Worm (Caenorhabditis elegans): ENCODE results near the gene F47H4.2.
A peak's percentile ranks its signal among the peaks of the same experiment; 100 is the strongest.

F47H4.2 gene

ce11 chrV:17339349-17339748, 13.8 kb upstream of the F47H4.2 start:
- TF ChIP-seq ztf-1 (GFP tag; conservative IDR thresholded peaks at IDR 0.05): no peak
- no peak for TF ChIP-seq C34F6.9 (tag; optimal IDR thresholded peaks at IDR 0.05)
- no peak for TF ChIP-seq sma-9 (GFP tag; optimal IDR thresholded peaks at IDR 0.05)
- no peak for TF ChIP-seq sma-9 (tag; optimal IDR thresholded peaks at IDR 0.05)
- no peak for TF ChIP-seq unc-39 (tag; optimal IDR thresholded peaks at IDR 0.05)

ce11 chrV:17344876-17345275, 8.2 kb upstream of the F47H4.2 start, which contains the start of the genes fbxa-188 and fbxa-189:
TSS of gene fbxa-188 (minus strand) at chrV:17344926.
TSS of gene fbxa-189 (plus strand) at chrV:17345214.
- TF ChIP-seq fos-1 (tag; optimal IDR thresholded peaks at IDR 0.05): peak; percentile 19
- no peak for TF ChIP-seq nhr-11 (tag; optimal IDR thresholded peaks at IDR 0.05)

DNA sequence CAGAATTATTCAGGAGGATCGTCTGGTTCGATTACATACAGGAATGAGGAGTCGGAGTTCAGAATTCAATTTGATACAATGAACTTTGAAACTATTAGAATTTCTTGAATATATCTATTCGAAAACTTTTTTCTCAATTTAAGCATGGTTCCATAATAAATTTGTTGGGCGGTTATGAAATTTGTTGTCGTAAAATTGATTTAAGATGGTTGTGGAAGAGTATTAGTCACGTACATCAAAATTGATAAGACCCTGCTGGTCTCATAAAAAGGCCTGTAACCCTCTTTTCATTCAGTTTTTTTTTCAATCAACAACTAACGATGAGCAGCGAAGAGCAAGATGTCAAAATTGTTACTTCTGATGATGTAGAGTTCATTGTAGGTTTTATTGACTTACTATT, 5.5 kb upstream of the F47H4.2 start, which contains the start of gene skr-5:
skr-5 (plus strand) TSS at position 301 of the 400 bp plus-strand sequence.
- no peak for TF ChIP-seq nhr-11 (tag; optimal IDR thresholded peaks at IDR 0.05)
- TF ChIP-seq crh-2 (tag; optimal IDR thresholded peaks at IDR 0.05): no peak
- no peak for TF ChIP-seq ceh-16 (tag; optimal IDR thresholded peaks at IDR 0.05)
- TF ChIP-seq dmd-4 (tag; optimal IDR thresholded peaks at IDR 0.05): no peak
- TF ChIP-seq sma-3 (GFP tag; optimal IDR thresholded peaks at IDR 0.05): no peak
- no peak for TF ChIP-seq mbf-1 (tag; optimal IDR thresholded peaks at IDR 0.05)
- no peak for TF ChIP-seq nhr-12 (tag; optimal IDR thresholded peaks at IDR 0.05)
- no peak for TF ChIP-seq ZK546.5 (tag; optimal IDR thresholded peaks at IDR 0.05)
- no peak for TF ChIP-seq lin-13 (GFP tag; optimal IDR thresholded peaks at IDR 0.05)
- no peak for TF ChIP-seq F13H6.1 (tag; optimal IDR thresholded peaks at IDR 0.05)

DNA sequence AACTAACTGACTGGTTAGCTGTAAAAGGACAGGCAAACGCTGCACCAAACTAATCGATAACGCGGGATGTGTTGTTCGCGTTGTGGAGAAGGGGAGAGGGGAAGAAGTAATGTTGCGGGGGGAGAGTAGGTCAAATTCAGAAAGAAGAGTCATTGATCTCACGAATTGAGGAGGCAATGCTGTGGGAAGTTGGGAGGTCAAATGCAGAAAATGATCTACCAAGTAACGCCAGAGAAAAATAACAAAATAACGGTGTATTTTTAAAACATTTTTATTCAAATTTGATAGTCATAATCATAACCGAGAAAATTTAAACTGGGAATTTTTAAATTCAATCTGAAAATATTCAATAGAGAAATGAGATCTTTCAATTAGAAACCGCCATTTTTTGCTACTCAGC, 3.0 kb upstream of the F47H4.2 start, which contains the start of gene lsy-27:
lsy-27 (minus strand) TSS at position 101 of the 400 bp plus-strand sequence.
- no peak for TF ChIP-seq lin-13 (GFP tag; optimal IDR thresholded peaks at IDR 0.05)
- TF ChIP-seq sma-9 (GFP tag; optimal IDR thresholded peaks at IDR 0.05): no peak
- TF ChIP-seq sma-9 (tag; optimal IDR thresholded peaks at IDR 0.05): no peak
- no peak for TF ChIP-seq unc-39 (tag; optimal IDR thresholded peaks at IDR 0.05)
- TF ChIP-seq gmeb-1 (tag; optimal IDR thresholded peaks at IDR 0.05): no peak
- TF ChIP-seq nhr-10 (tag; optimal IDR thresholded peaks at IDR 0.05): no peak
- TF ChIP-seq nhr-77 (tag; optimal IDR thresholded peaks at IDR 0.05): no peak
- TF ChIP-seq mab-5 (tag; optimal IDR thresholded peaks at IDR 0.05): no peak
- no peak for TF ChIP-seq ceh-16 (tag; optimal IDR thresholded peaks at IDR 0.05)
- no peak for TF ChIP-seq aly-2 (tag; optimal IDR thresholded peaks at IDR 0.05)
- TF ChIP-seq blmp-1 (tag; optimal IDR thresholded peaks at IDR 0.05; ENCODE audit: insufficient read depth): no peak
- no peak for TF ChIP-seq egl-27 (tag; optimal IDR thresholded peaks at IDR 0.05)
- TF ChIP-seq nhr-11 (tag; optimal IDR thresholded peaks at IDR 0.05): no peak
- TF ChIP-seq ztf-4 (tag; optimal IDR thresholded peaks at IDR 0.05): no peak

ce11 chrV:17376639-17377038, 23.5 kb downstream of the F47H4.2 start, which contains the start of gene Y20C6A.1:
TSS of gene Y20C6A.1 (minus strand) at chrV:17376745.
- TF ChIP-seq ceh-82 (tag; optimal IDR thresholded peaks at IDR 0.05): no peak
- TF ChIP-seq fos-1 (tag; optimal IDR thresholded peaks at IDR 0.05): peak; percentile 50

DNA sequence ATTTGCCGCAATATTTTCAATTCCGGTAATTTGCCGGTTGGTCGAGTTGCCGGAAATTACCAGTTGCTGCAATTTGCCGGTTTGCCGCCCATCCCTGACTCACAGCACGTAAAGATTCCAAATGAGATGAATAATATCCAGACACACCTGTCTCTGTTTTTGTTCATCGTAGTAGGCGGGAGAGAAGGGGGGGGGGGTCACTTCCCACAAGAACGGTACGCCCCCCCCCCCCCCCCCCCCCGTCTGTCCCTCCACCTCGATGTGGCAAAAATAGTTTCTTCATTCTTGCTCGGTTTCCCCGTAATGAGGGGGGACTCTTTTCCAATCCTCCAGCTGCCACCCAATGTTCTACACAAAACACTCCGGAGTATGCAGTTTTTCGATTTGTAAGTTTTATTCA, 24.0 kb downstream of the F47H4.2 start, which contains the start of gene fbxb-7:
fbxb-7 (plus strand) TSS at position 267 of the 400 bp plus-strand sequence.
- TF ChIP-seq ama-1 (optimal IDR thresholded peaks at IDR 0.05) (no peak), alr-1 (tag; optimal IDR thresholded peaks at IDR 0.05) (no peak), skn-1 (tag; optimal IDR thresholded peaks at IDR 0.05) (no peak), elt-1 (tag; optimal IDR thresholded peaks at IDR 0.05) (no peak), nhr-10 (tag; optimal IDR thresholded peaks at IDR 0.05) (no peak), zag-1 (tag; optimal IDR thresholded peaks at IDR 0.05) (no peak), snpc-4 (tag; optimal IDR thresholded peaks at IDR 0.05) (no peak), nhr-77 (tag; optimal IDR thresholded peaks at IDR 0.05) (no peak), aly-2 (tag; optimal IDR thresholded peaks at IDR 0.05) (no peak), unc-62 (GFP tag; optimal IDR thresholded peaks at IDR 0.05) (no peak), ztf-4 (tag; optimal IDR thresholded peaks at IDR 0.05) (no peak), unc-55 (GFP tag; optimal IDR thresholded peaks at IDR 0.05) (no peak), dmd-4 (tag; optimal IDR thresholded peaks at IDR 0.05) (no peak), nhr-25 (tag; optimal IDR thresholded peaks at IDR 0.05) (no peak), ZK546.5 (tag; optimal IDR thresholded peaks at IDR 0.05) (no peak)
